Worm (Caenorhabditis elegans) whole organism, L2 larva: ENCODE data around the gene Y51H7BR.4.

Experiments used
- fos-1 ChIP-seq: fragments of 150-350 bp; optimal IDR thresholded peaks from 2 replicates; lab custom pipeline; 2014; ENCODE audit warnings: missing biosample characterization, missing genetic modification characterization
- nhr-12 ChIP-seq: fragments of 150-350 bp; optimal IDR thresholded peaks from 2 replicates; lab custom pipeline; 2014; ENCODE audit warnings: missing biosample characterization, missing genetic modification characterization
- skn-1 ChIP-seq: sonication (generic microtip); optimal IDR thresholded peaks from 2 replicates; lab custom pipeline; 2017; ENCODE audit warnings: missing biosample characterization, missing genetic modification characterization
- snpc-4 ChIP-seq: fragments of 150-350 bp; optimal IDR thresholded peaks from 2 replicates; lab custom pipeline; 2014; ENCODE audit warnings: missing biosample characterization, missing genetic modification characterization

- TF ChIP-seq skn-1 (tag; lab: Kevin White, UChicago) (no peak), nhr-12 (tag; lab: Kevin White, UChicago) (no peak), fos-1 (no peak), snpc-4 (tag; lab: Kevin White, UChicago) (no peak)
Measured at ce11 chrII:1481660-1482059, 47.5 kb upstream of the Y51H7BR.4 start.
